Worm (Caenorhabditis elegans): Measurements from ENCODE around the gene C50E10.2.

- TF ChIP-seq hmbx-1 (tag; optimal IDR thresholded peaks at IDR 0.05) (no peak), ama-1 (optimal IDR thresholded peaks at IDR 0.05) (no peak), scrt-1 (GFP tag; IDR thresholded peaks at IDR 0.05) (no peak), ets-7 (tag; optimal IDR thresholded peaks at IDR 0.05) (no peak), tbx-37 (GFP tag; conservative IDR thresholded peaks at IDR 0.05) (no peak), hmg-4 (GFP tag; optimal IDR thresholded peaks at IDR 0.05) (no peak)
Measured at ce11 chrII:12274944-12275343, 34.6 kb downstream of the C50E10.2 start, which contains the start of gene Y57A10A.27.
